5 fruit fly cellular contexts compared by ENCODE assay signal in genomic region chrX:21072953-21073352, dm6.
TF ChIP-seq lines count a peak whose summit lies in the region.

No protein-coding gene starts in this region.

- no peak for TF ChIP-seq CTCF in whole organism, embryonic (GFP tag; optimal IDR thresholded peaks at IDR 0.05; lab: Kevin White, UChicago)

TF ChIP-seq in whole organism, adult, 20 proteins besides CTCF, POLR2A, EP300 and RAD21:
- TF ChIP-seq toe (GFP tag; optimal IDR thresholded peaks at IDR 0.05; lab: Kevin White, UChicago), result no peak
- TF ChIP-seq CG7045 (GFP tag; optimal IDR thresholded peaks at IDR 0.05; lab: Kevin White, UChicago), result peak; percentile 6
- TF ChIP-seq Hr96 (GFP tag; optimal IDR thresholded peaks at IDR 0.05; lab: Kevin White, UChicago), result no peak
- TF ChIP-seq CG12768 (GFP tag; optimal IDR thresholded peaks at IDR 0.05; lab: Kevin White, UChicago), result no peak
- no peak for TF ChIP-seq cnc (optimal IDR thresholded peaks at IDR 0.05; lab: Kevin White, UChicago)
- no peak for TF ChIP-seq ovo (GFP tag; optimal IDR thresholded peaks at IDR 0.05; lab: Kevin White, UChicago)
- no peak for TF ChIP-seq CG11617 (GFP tag; optimal IDR thresholded peaks at IDR 0.05; lab: Kevin White, UChicago)
- TF ChIP-seq CG14711 (tag; optimal IDR thresholded peaks at IDR 0.05; lab: Kevin White, UChicago), result peak; percentile 17
- no peak for TF ChIP-seq kay (GFP tag; lab: Kevin White, UChicago; ENCODE audit: borderline replicate concordance)

TF ChIP-seq in whole organism, embryonic, 481 proteins besides CTCF, POLR2A, EP300 and RAD21 (continues in another document):
- TF ChIP-seq PHDP (tag; optimal IDR thresholded peaks at IDR 0.05; lab: Kevin White, UChicago) (peak; percentile 3), ttk (GFP tag; IDR thresholded peaks at IDR 0.05; lab: Robert Waterston, UW) (no peak), bsh (GFP tag; optimal IDR thresholded peaks at IDR 0.05; lab: Kevin White, UChicago) (peak; percentile 3 to 86), CG18764 (GFP tag; optimal IDR thresholded peaks at IDR 0.05; lab: Kevin White, UChicago) (no peak), Drgx (GFP tag; IDR thresholded peaks at IDR 0.05; lab: Robert Waterston, UW) (peak; percentile 88), Dfd (GFP tag; optimal IDR thresholded peaks at IDR 0.05; lab: Kevin White, UChicago) (no peak), CG2889 (GFP tag; IDR thresholded peaks at IDR 0.05; lab: Robert Waterston, UW) (no peak), CG15696 (tag; optimal IDR thresholded peaks at IDR 0.05; lab: Kevin White, UChicago) (peak; percentile 16), lab (GFP tag; optimal IDR thresholded peaks at IDR 0.05; lab: Kevin White, UChicago) (peak; percentile 20), hbn (GFP tag; IDR thresholded peaks at IDR 0.05; lab: Robert Waterston, UW; ENCODE audit: partially characterized antibody) (no peak), dpn (GFP tag; optimal IDR thresholded peaks at IDR 0.05; lab: Kevin White, UChicago) (peak in 1 of 2 experiments; percentile 23), Spps (tag; optimal IDR thresholded peaks at IDR 0.05; lab: Kevin White, UChicago) (no peak), CG6791 (GFP tag; IDR thresholded peaks at IDR 0.05; lab: Robert Waterston, UW; ENCODE audit: partially characterized antibody) (no peak), CG10979 (tag; optimal IDR thresholded peaks at IDR 0.05; lab: Kevin White, UChicago) (peak; percentile 24), fd3F (GFP tag; optimal IDR thresholded peaks at IDR 0.05; lab: Kevin White, UChicago) (no peak), CG11504 (tag; optimal IDR thresholded peaks at IDR 0.05; lab: Kevin White, UChicago) (peak; percentile 37), CG10267 (tag; optimal IDR thresholded peaks at IDR 0.05; lab: Kevin White, UChicago) (peak; percentile 14), CG10543 (GFP tag; optimal IDR thresholded peaks at IDR 0.05; lab: Kevin White, UChicago) (no peak), CG17802 (tag; optimal IDR thresholded peaks at IDR 0.05; lab: Kevin White, UChicago) (no peak), CG2678 (tag; optimal IDR thresholded peaks at IDR 0.05; lab: Kevin White, UChicago) (peak; percentile 38), Ets65A (GFP tag; lab: Kevin White, UChicago) (peak; percentile 67)

TF ChIP-seq in whole organism, prepupa, 60 proteins besides CTCF, POLR2A, EP300 and RAD21 (continues in another document):
- TF ChIP-seq spab (GFP tag; optimal IDR thresholded peaks at IDR 0.05; lab: Kevin White, UChicago) (peak; percentile 84), fkh (GFP tag; optimal IDR thresholded peaks at IDR 0.05; lab: Kevin White, UChicago) (no peak), CG7368 (GFP tag; optimal IDR thresholded peaks at IDR 0.05; lab: Kevin White, UChicago) (peak; percentile 80), CG6854 (GFP tag; optimal IDR thresholded peaks at IDR 0.05; lab: Kevin White, UChicago) (peak; percentile 64), vri (GFP tag; optimal IDR thresholded peaks at IDR 0.05; lab: Kevin White, UChicago) (peak; percentile 75), Hr39 (GFP tag; optimal IDR thresholded peaks at IDR 0.05; lab: Kevin White, UChicago) (peak; percentile 80), CG6808 (GFP tag; optimal IDR thresholded peaks at IDR 0.05; lab: Kevin White, UChicago) (peak; percentile 90), pdm3 (GFP tag; optimal IDR thresholded peaks at IDR 0.05; lab: Kevin White, UChicago) (peak; percentile 90), Met (GFP tag; optimal IDR thresholded peaks at IDR 0.05; lab: Kevin White, UChicago) (peak; percentile 85), Smox (GFP tag; optimal IDR thresholded peaks at IDR 0.05; lab: Kevin White, UChicago) (peak; percentile 84), Ets96B (tag; optimal IDR thresholded peaks at IDR 0.05; lab: Kevin White, UChicago) (peak; percentile 90), cyc (GFP tag; optimal IDR thresholded peaks at IDR 0.05; lab: Kevin White, UChicago) (peak; percentile 82), CG4318 (GFP tag; optimal IDR thresholded peaks at IDR 0.05; lab: Kevin White, UChicago) (peak; percentile 77), eg (GFP tag; IDR thresholded peaks at IDR 0.05; lab: Robert Waterston, UW) (peak; percentile 90), CG6163 (GFP tag; IDR thresholded peaks at IDR 0.05; lab: Robert Waterston, UW) (peak; percentile 89), dsx (GFP tag; optimal IDR thresholded peaks at IDR 0.05; lab: Kevin White, UChicago; ENCODE audit: poor library complexity, severe bottlenecking) (peak; percentile 90), Lpt (GFP tag; optimal IDR thresholded peaks at IDR 0.05; lab: Kevin White, UChicago) (peak; percentile 90), ss (GFP tag; optimal IDR thresholded peaks at IDR 0.05; lab: Kevin White, UChicago) (peak; percentile 86 to 89), CG11294 (GFP tag; IDR thresholded peaks at IDR 0.05; lab: Robert Waterston, UW) (peak; percentile 82), CG16779 (tag; optimal IDR thresholded peaks at IDR 0.05; lab: Kevin White, UChicago) (peak; percentile 81), net (GFP tag; optimal IDR thresholded peaks at IDR 0.05; lab: Kevin White, UChicago) (peak; percentile 89), svp (GFP tag; lab: Kevin White, UChicago) (peak; percentile 96)

TF ChIP-seq in whole organism, pupa, 21 proteins besides CTCF, POLR2A, EP300 and RAD21:
- TF ChIP-seq Pif1A (GFP tag; optimal IDR thresholded peaks at IDR 0.05; lab: Kevin White, UChicago) (peak; percentile 88), fd96Ca (GFP tag; IDR thresholded peaks at IDR 0.05; lab: Robert Waterston, UW) (peak; percentile 92), Pif1B (GFP tag; optimal IDR thresholded peaks at IDR 0.05; lab: Kevin White, UChicago) (peak; percentile 87), CG32121 (GFP tag; IDR thresholded peaks at IDR 0.05; lab: Robert Waterston, UW) (peak; percentile 92), CG8301 (tag; optimal IDR thresholded peaks at IDR 0.05; lab: Kevin White, UChicago) (peak; percentile 93), Ets98B (GFP tag; IDR thresholded peaks at IDR 0.05; lab: Robert Waterston, UW) (peak; percentile 88), CG10348 (GFP tag; IDR thresholded peaks at IDR 0.05; lab: Robert Waterston, UW) (peak; percentile 66; the same call in 1 of the 2 replicates), CG14655 (GFP tag; optimal IDR thresholded peaks at IDR 0.05; lab: Kevin White, UChicago) (peak; percentile 94), gl (tag; optimal IDR thresholded peaks at IDR 0.05; lab: Kevin White, UChicago) (peak; percentile 82), CG34367 (tag; optimal IDR thresholded peaks at IDR 0.05; lab: Kevin White, UChicago) (peak; percentile 88), Snoo (tag; optimal IDR thresholded peaks at IDR 0.05; lab: Kevin White, UChicago) (peak; percentile 79), CG9948 (tag; optimal IDR thresholded peaks at IDR 0.05; lab: Kevin White, UChicago) (peak; percentile 90), EcR (GFP tag; optimal IDR thresholded peaks at IDR 0.05; lab: Kevin White, UChicago) (peak; percentile 89), CG15710 (tag; optimal IDR thresholded peaks at IDR 0.05; lab: Kevin White, UChicago) (peak; percentile 89), CG12605 (GFP tag; IDR thresholded peaks at IDR 0.05; lab: Robert Waterston, UW) (peak; percentile 66; the same call in 1 of the 2 replicates), D1 (tag; optimal IDR thresholded peaks at IDR 0.05; lab: Kevin White, UChicago) (peak; percentile 79), CG4496 (GFP tag; IDR thresholded peaks at IDR 0.05; lab: Robert Waterston, UW) (peak; percentile 90), CG17806 (tag; optimal IDR thresholded peaks at IDR 0.05; lab: Kevin White, UChicago) (peak; percentile 90), rn (GFP tag; IDR thresholded peaks at IDR 0.05; lab: Robert Waterston, UW) (0 out of 2 replicates have a peak, but pooled peaks have one; percentile 45), CG13204 (GFP tag; optimal IDR thresholded peaks at IDR 0.05; lab: Kevin White, UChicago) (peak; percentile 79), CG8159 (tag; optimal IDR thresholded peaks at IDR 0.05; lab: Kevin White, UChicago) (peak; percentile 91)

TF ChIP-seq in whole organism, wandering third instar larva, 38 proteins besides CTCF, POLR2A, EP300 and RAD21 (continues in another document):
- TF ChIP-seq brk (GFP tag; optimal IDR thresholded peaks at IDR 0.05; lab: Kevin White, UChicago), result peak; percentile 58
- peak; percentile 85 for TF ChIP-seq fru (GFP tag; optimal IDR thresholded peaks at IDR 0.05; lab: Kevin White, UChicago)
- TF ChIP-seq dsf (GFP tag; optimal IDR thresholded peaks at IDR 0.05; lab: Kevin White, UChicago; ENCODE audit: borderline replicate concordance), result peak; percentile 19
- TF ChIP-seq GATAd (GFP tag; optimal IDR thresholded peaks at IDR 0.05; lab: Kevin White, UChicago), result no peak
- TF ChIP-seq CG9705 (GFP tag; optimal IDR thresholded peaks at IDR 0.05; lab: Kevin White, UChicago), result peak; percentile 60
- TF ChIP-seq usp (GFP tag; optimal IDR thresholded peaks at IDR 0.05; lab: Kevin White, UChicago), result no peak
- TF ChIP-seq Hnf4 (GFP tag; optimal IDR thresholded peaks at IDR 0.05; lab: Kevin White, UChicago), result peak; percentile 73
- TF ChIP-seq sage (GFP tag; optimal IDR thresholded peaks at IDR 0.05; lab: Kevin White, UChicago), result peak; percentile 48
- TF ChIP-seq CG32264 (GFP tag; optimal IDR thresholded peaks at IDR 0.05; lab: Kevin White, UChicago), result peak; percentile 55
- no peak for TF ChIP-seq N (GFP tag; optimal IDR thresholded peaks at IDR 0.05; lab: Kevin White, UChicago)
- TF ChIP-seq Vsx2 (GFP tag; optimal IDR thresholded peaks at IDR 0.05; lab: Kevin White, UChicago; ENCODE audit: partially characterized antibody), result no peak
- peak; percentile 85 for TF ChIP-seq br (GFP tag; optimal IDR thresholded peaks at IDR 0.05; lab: Kevin White, UChicago)
- TF ChIP-seq tai (GFP tag; optimal IDR thresholded peaks at IDR 0.05; lab: Kevin White, UChicago), result peak; percentile 29
- TF ChIP-seq rgr (GFP tag; optimal IDR thresholded peaks at IDR 0.05; lab: Kevin White, UChicago), result peak; percentile 84
- TF ChIP-seq pan (optimal IDR thresholded peaks at IDR 0.05; lab: Kevin White, UChicago), result no peak
- no peak for TF ChIP-seq Hr78 (GFP tag; optimal IDR thresholded peaks at IDR 0.05; lab: Kevin White, UChicago)
- peak; percentile 29 for TF ChIP-seq Rel (GFP tag; optimal IDR thresholded peaks at IDR 0.05; lab: Kevin White, UChicago)
- TF ChIP-seq Rel (tag; optimal IDR thresholded peaks at IDR 0.05; lab: Kevin White, UChicago), result peak; percentile 72
- TF ChIP-seq lola (GFP tag; optimal IDR thresholded peaks at IDR 0.05; lab: Kevin White, UChicago), result no peak
- no peak for TF ChIP-seq dl (GFP tag; optimal IDR thresholded peaks at IDR 0.05; lab: Kevin White, UChicago; ENCODE audit: insufficient read depth in 1 of 2, partially characterized antibody in 2 of 2)
- no peak for TF ChIP-seq Abd-B (GFP tag; optimal IDR thresholded peaks at IDR 0.05; lab: Kevin White, UChicago)
- TF ChIP-seq Mio (GFP tag; optimal IDR thresholded peaks at IDR 0.05; lab: Kevin White, UChicago), result no peak
- TF ChIP-seq Myc (optimal IDR thresholded peaks at IDR 0.05; lab: Kevin White, UChicago), result no peak
- peak; percentile 72 for TF ChIP-seq dmrt93B (GFP tag; optimal IDR thresholded peaks at IDR 0.05; lab: Kevin White, UChicago)
- no peak for TF ChIP-seq Dfd (GFP tag; optimal IDR thresholded peaks at IDR 0.05; lab: Kevin White, UChicago)
- TF ChIP-seq CrebA (GFP tag; optimal IDR thresholded peaks at IDR 0.05; lab: Kevin White, UChicago; ENCODE audit: borderline replicate concordance), result no peak
- peak; percentile 85 for TF ChIP-seq h (GFP tag; optimal IDR thresholded peaks at IDR 0.05; lab: Kevin White, UChicago)
